Fruit fly (Drosophila melanogaster) S2 (cell line): ENCODE data around the gene CG43923.
"Not testable (repeated sequence)": the region's sequence is repeated elsewhere in the genome, so short reads cannot be mapped to it uniquely, and the experiment has no call there.

Experiments
- CG8478 ChIP-seq: fragments of >200 bp; optimal IDR thresholded peaks from 2 replicates; lab custom pipeline; 2018
- CTCF ChIP-seq, 2 experiments: fragments of >200 bp; optimal IDR thresholded peaks; 2 replicates each; lab custom pipeline; 2018

CG43923 gene

dm6 chr2L:15676002-15676401 is at the start of gene CG43923:
CG43923 (minus strand) TSS chr2L:15676102.
- not testable (repeated sequence) for TF ChIP-seq CTCF (optimal IDR thresholded peaks at IDR 0.05; lab: Kevin White, UChicago); CG8478 (lab: Kevin White, UChicago)

dm6 chr2L:15718172-15718571 is 42.3 kb upstream of the CG43923 start, which contains the start of gene stol:
stol (minus strand) TSS chr2L:15718272.
- TF ChIP-seq CTCF (optimal IDR thresholded peaks at IDR 0.05; lab: Kevin White, UChicago); CG8478 (lab: Kevin White, UChicago): not testable (repeated sequence)

dm6 chr2L:15710999-15711398 is 35.1 kb upstream of the CG43923 start, which contains the start of gene CG43924:
CG43924 (minus strand) TSS chr2L:15711099.
- TF ChIP-seq CTCF (optimal IDR thresholded peaks at IDR 0.05; lab: Kevin White, UChicago); CG8478 (lab: Kevin White, UChicago): not testable (repeated sequence)

- not testable (repeated sequence) for TF ChIP-seq CTCF (optimal IDR thresholded peaks at IDR 0.05; lab: Kevin White, UChicago); CG8478 (lab: Kevin White, UChicago)
Measured at dm6 chr2L:15704871-15705270, 29.0 kb upstream of the CG43923 start, which contains the start of gene CG31827. CG31827 (plus strand) TSS chr2L:15705171.

dm6 chr2L:15695738-15696137 is 19.8 kb upstream of the CG43923 start, which contains the start of gene CG31780:
CG31780 (plus strand) TSS chr2L:15696038.
- TF ChIP-seq CTCF (optimal IDR thresholded peaks at IDR 0.05; lab: Kevin White, UChicago); CG8478 (lab: Kevin White, UChicago): not testable (repeated sequence)

dm6 chr2L:15694371-15694770 is 18.5 kb upstream of the CG43923 start, which contains the start of gene CG44140:
CG44140 (minus strand) TSS chr2L:15694471.
- TF ChIP-seq CTCF (optimal IDR thresholded peaks at IDR 0.05; lab: Kevin White, UChicago); CG8478 (lab: Kevin White, UChicago): not testable (repeated sequence)

- TF ChIP-seq CG8478 (lab: Kevin White, UChicago); CTCF (optimal IDR thresholded peaks at IDR 0.05; lab: Kevin White, UChicago): not testable (repeated sequence)
Measured at dm6 chr2L:15669874-15670273, 6.0 kb downstream of the CG43923 start, which contains the start of gene CG18478. CG18478 (plus strand) TSS chr2L:15670174.

dm6 chr2L:15660741-15661140 is 15.2 kb downstream of the CG43923 start, which contains the start of gene CG18477:
CG18477 (plus strand) TSS chr2L:15661041.
- TF ChIP-seq CG8478 (lab: Kevin White, UChicago); CTCF (optimal IDR thresholded peaks at IDR 0.05; lab: Kevin White, UChicago): not testable (repeated sequence)

- TF ChIP-seq CTCF (optimal IDR thresholded peaks at IDR 0.05; lab: Kevin White, UChicago); CG8478 (lab: Kevin White, UChicago): not testable (repeated sequence)
Measured at dm6 chr2L:15659374-15659773, 16.5 kb downstream of the CG43923 start, which contains the start of gene CG44141. CG44141 (minus strand) TSS chr2L:15659474.

dm6 chr2L:15643791-15644190 is 32.1 kb downstream of the CG43923 start:
- TF ChIP-seq CG8478 (lab: Kevin White, UChicago) = no peak
- TF ChIP-seq CTCF (optimal IDR thresholded peaks at IDR 0.05; lab: Kevin White, UChicago) = peak; percentile 78 to 81

dm6 chr2L:15641668-15642067 is 34.2 kb downstream of the CG43923 start:
- TF ChIP-seq CTCF (optimal IDR thresholded peaks at IDR 0.05; lab: Kevin White, UChicago) (no peak), CG8478 (lab: Kevin White, UChicago) (no peak)

- TF ChIP-seq CTCF (optimal IDR thresholded peaks at IDR 0.05; lab: Kevin White, UChicago) (no peak), CG8478 (lab: Kevin White, UChicago) (no peak)
Measured at dm6 chr2L:15629596-15630168, 46.2 kb downstream of the CG43923 start, which contains the start of gene CG18480. CG18480 (plus strand) TSS chr2L:15630002.

- TF ChIP-seq CG8478 (lab: Kevin White, UChicago) (no peak), CTCF (optimal IDR thresholded peaks at IDR 0.05; lab: Kevin White, UChicago) (no peak)
Measured at dm6 chr2L:15628378-15628777, 47.5 kb downstream of the CG43923 start, which contains the start of gene CG7631. CG7631 (plus strand) TSS chr2L:15628678.
